Worm (Caenorhabditis elegans) whole organism, midembryonic: ENCODE data around the gene dmsr-10.

Source experiments
- T22C8.4 ChIP-seq: fragments of 200-800 bp; sonication (Bioruptor generic); IDR thresholded peaks from 2 replicates; pipeline ENCODE4 v1.3.6; 2022; ENCODE audit warnings: missing genetic modification characterization, missing compliant biosample characterization
- cog-1 ChIP-seq: sonication (generic microtip); optimal IDR thresholded peaks from 2 replicates; lab custom pipeline; 2016; ENCODE audit warnings: missing genetic modification characterization, missing compliant biosample characterization
- flt-1 ChIP-seq: fragments of 200-800 bp; sonication (Bioruptor generic); IDR thresholded peaks from 2 replicates; pipeline ENCODE4 v1.3.6; 2022; ENCODE audit warnings: missing genetic modification characterization, missing compliant biosample characterization
- klf-2 ChIP-seq: fragments of 200-800 bp; sonication (Bioruptor generic); conservative IDR thresholded peaks from 2 replicates; pipeline ENCODE4 v1.3.6; 2022; ENCODE audit warnings: missing genetic modification reagents, missing genetic modification characterization, missing compliant biosample characterization
- med-1 ChIP-seq: sonication (generic microtip); optimal IDR thresholded peaks from 2 replicates; lab custom pipeline; 2017; ENCODE audit warnings: missing genetic modification characterization, mild to moderate bottlenecking, missing compliant biosample characterization, antibody characterized with exemption, missing genetic modification reagents; ENCODE audit not compliant: insufficient read depth
- ref-1 ChIP-seq: fragments of 200-800 bp; sonication (Bioruptor generic); conservative IDR thresholded peaks from 2 replicates; pipeline ENCODE4 v1.3.6; 2022; ENCODE audit warnings: missing genetic modification reagents, missing genetic modification characterization, missing compliant biosample characterization
- tab-1 ChIP-seq: fragments of 200-800 bp; sonication (Bioruptor generic); IDR thresholded peaks from 2 replicates; pipeline ENCODE4 v1.3.6; 2022; ENCODE audit warnings: missing genetic modification characterization, missing compliant biosample characterization
- ztf-23 ChIP-seq: fragments of 200-800 bp; sonication (Bioruptor generic); IDR thresholded peaks from 2 replicates; pipeline ENCODE4 v1.3.6; 2022; ENCODE audit warnings: missing genetic modification reagents, missing genetic modification characterization, missing compliant biosample characterization
- ztf-29 ChIP-seq: fragments of 200-800 bp; sonication (Bioruptor generic); IDR thresholded peaks from 2 replicates; pipeline ENCODE4 v1.3.6; 2022; ENCODE audit warnings: missing genetic modification reagents, missing genetic modification characterization, missing compliant biosample characterization

The dmsr-10 gene

DNA sequence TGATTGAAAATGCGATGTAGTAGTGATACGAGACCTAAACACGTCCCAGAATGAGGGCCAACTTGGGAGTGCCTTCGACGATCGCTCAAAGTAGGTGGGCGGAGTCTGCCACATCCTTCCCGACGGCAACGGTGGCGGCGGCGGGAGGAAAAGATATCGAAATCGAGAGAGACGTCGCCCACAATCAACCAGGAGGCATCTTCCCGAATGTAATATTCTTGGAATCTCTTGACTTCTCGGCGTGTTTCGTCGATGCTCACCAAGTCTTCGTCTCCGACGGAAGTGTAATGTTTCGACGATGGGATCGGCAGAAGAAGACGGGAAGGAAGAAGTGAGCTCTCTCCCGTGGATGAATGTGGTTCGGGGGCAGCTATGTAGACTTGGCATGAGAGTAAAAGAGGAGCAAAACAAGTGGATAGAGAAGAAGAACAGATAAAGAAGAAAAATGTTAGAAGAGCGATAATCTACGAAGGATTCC lies 33.3 kb downstream of the dmsr-10 start, which contains the start of the genes T25F10.1 and clik-1:
Gene T25F10.1 (plus strand): TSS at position 51 of the 478 bp plus-strand sequence.
Gene clik-1 (minus strand): TSS at position 281 of the 478 bp plus-strand sequence.
- TF ChIP-seq ztf-23, result no peak
- TF ChIP-seq med-1 (GFP tag; lab: Kevin White, UChicago), result no peak
- no peak for TF ChIP-seq T22C8.4 (GFP tag; lab: Robert Waterston, UW)
- no peak for TF ChIP-seq ref-1
- no peak for TF ChIP-seq flt-1 (GFP tag; lab: Robert Waterston, UW)
- TF ChIP-seq klf-2, result no peak
- no peak for TF ChIP-seq ztf-29
- TF ChIP-seq tab-1 (GFP tag; lab: Robert Waterston, UW), result no peak
- no peak for TF ChIP-seq cog-1 (tag; lab: Kevin White, UChicago)

DNA sequence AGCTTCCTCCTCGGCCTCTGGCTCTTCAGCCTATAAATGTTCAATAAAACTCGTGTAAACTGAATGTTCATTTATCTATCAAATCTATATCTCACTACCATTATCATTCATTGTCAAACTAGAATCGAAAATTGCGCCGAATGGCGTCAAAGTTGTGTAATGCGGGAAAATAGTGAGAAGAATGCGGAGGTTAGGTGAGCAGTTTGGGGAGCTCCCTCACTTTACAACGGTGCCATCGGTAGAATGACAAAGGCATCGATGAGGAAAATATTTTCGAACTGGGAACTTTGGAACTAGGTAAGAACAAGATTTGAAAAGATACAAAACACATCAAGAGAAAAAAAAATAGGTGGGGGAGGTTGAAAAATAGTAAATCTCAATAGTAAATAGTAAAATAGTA lies 34.2 kb downstream of the dmsr-10 start:
- TF ChIP-seq med-1 (GFP tag; lab: Kevin White, UChicago), result no peak
- TF ChIP-seq cog-1 (tag; lab: Kevin White, UChicago), result no peak
- no peak for TF ChIP-seq klf-2
- no peak for TF ChIP-seq flt-1 (GFP tag; lab: Robert Waterston, UW)
- TF ChIP-seq ref-1, result no peak
- TF ChIP-seq ztf-23, result no peak
- TF ChIP-seq T22C8.4 (GFP tag; lab: Robert Waterston, UW), result no peak

DNA sequence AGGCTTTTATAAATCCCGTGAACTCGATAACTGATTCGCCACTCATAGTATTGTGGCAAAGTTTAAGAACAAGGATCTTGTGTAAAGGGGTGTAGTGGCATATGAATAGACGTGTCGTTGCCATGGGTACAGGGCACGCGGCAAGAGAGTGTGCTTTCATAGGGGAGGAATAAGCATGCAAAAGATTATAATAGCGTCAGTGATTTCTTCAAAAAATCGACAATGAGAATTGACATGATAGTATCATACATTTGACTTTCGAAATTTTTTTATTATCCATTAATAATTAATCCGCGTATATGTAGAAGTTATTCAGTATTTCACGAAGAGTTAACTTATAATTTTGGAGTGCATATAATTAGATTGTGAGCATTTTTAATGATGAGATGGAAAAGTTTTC lies 36.8 kb downstream of the dmsr-10 start, which contains the start of gene bbs-8:
Gene bbs-8 (minus strand): TSS at position 101 of the 400 bp plus-strand sequence.
- TF ChIP-seq ztf-23, result 0 out of 2 replicates have a peak, but pooled peaks have one; percentile 2
- no peak for TF ChIP-seq klf-2

DNA sequence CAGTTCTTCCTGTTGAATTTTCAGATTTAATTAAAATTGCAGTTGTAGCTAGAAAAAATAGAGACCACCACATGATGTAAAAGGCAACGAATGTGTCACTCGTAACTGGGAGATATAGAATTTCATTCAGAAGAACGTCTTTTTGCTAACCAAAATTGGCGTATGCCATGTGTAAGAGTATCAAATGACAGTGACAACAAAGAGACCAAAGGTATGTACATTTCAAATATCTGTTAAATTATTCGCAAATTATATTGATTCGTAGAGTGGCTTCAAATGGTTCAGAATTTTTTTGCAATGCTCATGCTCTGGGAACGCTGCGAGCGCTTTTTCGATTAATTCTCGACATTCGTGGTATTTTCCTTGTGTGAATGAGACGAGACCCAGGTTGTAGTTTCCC lies 39.4 kb downstream of the dmsr-10 start, which contains the start of gene T25F10.4:
Gene T25F10.4 (minus strand): TSS at position 101 of the 400 bp plus-strand sequence.
- TF ChIP-seq ztf-29 (no peak), ztf-23 (no peak), klf-2 (no peak), med-1 (GFP tag; lab: Kevin White, UChicago) (no peak), cog-1 (tag; lab: Kevin White, UChicago) (no peak), T22C8.4 (GFP tag; lab: Robert Waterston, UW) (no peak), ref-1 (no peak), flt-1 (GFP tag; lab: Robert Waterston, UW) (no peak), tab-1 (GFP tag; lab: Robert Waterston, UW) (no peak)

DNA sequence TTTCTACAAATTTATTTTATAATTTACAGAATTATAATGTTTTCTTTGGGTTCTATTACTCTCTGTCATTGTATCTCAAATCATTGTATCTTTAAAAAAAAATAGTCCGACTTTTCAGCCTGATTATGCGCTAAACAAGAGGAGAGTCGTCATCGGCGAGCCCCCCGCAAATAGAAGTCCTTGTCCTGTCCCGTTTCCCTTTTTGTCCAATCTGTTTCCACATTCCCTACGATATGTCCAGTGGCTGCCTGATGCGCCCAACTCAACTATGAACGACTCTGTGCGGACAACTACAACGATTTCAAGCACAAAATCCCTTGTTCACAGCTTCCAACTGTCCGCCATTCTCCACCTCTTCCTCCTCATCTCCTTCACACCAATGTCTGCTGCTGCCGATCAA lies 43.7 kb downstream of the dmsr-10 start, which contains the start of gene dbl-1:
Gene dbl-1 (plus strand): TSS at position 119 of the 400 bp plus-strand sequence.
- no peak for TF ChIP-seq ztf-29
- TF ChIP-seq ref-1, result no peak
- TF ChIP-seq flt-1 (GFP tag; lab: Robert Waterston, UW), result no peak
- TF ChIP-seq T22C8.4 (GFP tag; lab: Robert Waterston, UW), result no peak
- no peak for TF ChIP-seq ztf-23
- no peak for TF ChIP-seq tab-1 (GFP tag; lab: Robert Waterston, UW)
- no peak for TF ChIP-seq cog-1 (tag; lab: Kevin White, UChicago)
- TF ChIP-seq med-1 (GFP tag; lab: Kevin White, UChicago), result no peak
- no peak for TF ChIP-seq klf-2

DNA sequence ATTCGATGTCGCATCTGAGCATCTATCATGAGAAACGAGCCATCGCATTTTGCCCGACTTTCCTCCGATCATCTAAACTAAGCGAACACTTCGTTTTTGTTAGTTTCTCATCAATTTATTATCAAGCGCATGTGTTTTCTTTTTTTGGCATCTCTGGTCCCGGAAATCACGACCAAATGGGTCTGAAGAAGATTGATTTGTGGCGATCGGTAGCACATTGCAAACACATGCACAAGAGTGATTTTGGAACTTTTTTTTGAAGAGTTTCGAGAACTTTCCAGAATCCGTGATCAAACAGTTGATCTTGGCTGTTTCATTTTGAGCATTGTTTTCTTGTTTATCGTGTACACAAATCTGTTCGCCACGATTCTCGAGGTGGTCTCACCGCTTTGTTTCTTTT lies 48.5 kb downstream of the dmsr-10 start:
- no peak for TF ChIP-seq klf-2
- TF ChIP-seq flt-1 (GFP tag; lab: Robert Waterston, UW), result no peak
- no peak for TF ChIP-seq ztf-23
- no peak for TF ChIP-seq ztf-29
- no peak for TF ChIP-seq ref-1
- TF ChIP-seq tab-1 (GFP tag; lab: Robert Waterston, UW), result no peak
- no peak for TF ChIP-seq T22C8.4 (GFP tag; lab: Robert Waterston, UW)

DNA sequence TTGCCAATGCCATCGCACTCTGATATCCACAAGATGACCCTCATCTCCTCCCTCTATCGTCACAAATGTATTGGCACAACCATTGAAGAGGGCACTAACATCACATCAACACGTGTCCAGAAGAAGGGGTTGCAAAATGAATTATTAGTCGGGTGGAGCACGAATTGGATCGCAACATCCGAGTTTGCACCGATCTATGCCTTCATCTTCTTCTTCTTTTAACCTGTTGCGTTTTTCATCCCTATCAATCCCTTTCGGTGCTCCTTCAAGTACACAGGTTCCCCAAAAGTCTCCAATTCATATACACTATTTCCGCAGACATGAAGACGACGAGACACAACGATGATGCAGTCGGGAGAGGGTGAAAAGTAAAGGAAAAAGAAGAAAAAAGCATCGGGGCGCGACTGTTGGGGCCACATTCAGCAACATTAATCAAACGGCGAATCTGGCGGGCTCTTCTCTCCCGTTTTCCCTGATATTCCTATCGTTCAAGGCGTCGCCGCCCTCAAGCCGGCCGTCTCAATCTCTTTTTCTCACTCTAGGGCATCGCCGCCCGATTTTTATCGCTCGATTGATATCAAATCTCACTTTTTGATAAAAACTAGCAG lies 50.2 kb downstream of the dmsr-10 start:
- no peak for TF ChIP-seq med-1 (GFP tag; lab: Kevin White, UChicago)
- TF ChIP-seq ztf-29, result no peak
- TF ChIP-seq klf-2, result 0 out of 2 replicates have a peak, but pooled peaks have one; percentile 16
- TF ChIP-seq cog-1 (tag; lab: Kevin White, UChicago), result no peak
- no peak for TF ChIP-seq ref-1
